Worm (Caenorhabditis elegans) whole organism, L4 larva: ENCODE results near the gene C32D5.12.

Experiments used
- D1046.2 ChIP-seq: fragments of 200-800 bp; sonication (Bioruptor generic); IDR thresholded peaks from 2 replicates; pipeline ENCODE4 v1.3.6; 2022; ENCODE audit warnings: missing genetic modification characterization, missing compliant biosample characterization
- F10B5.3 ChIP-seq: sonication (generic microtip); optimal IDR thresholded peaks from 2 replicates; lab custom pipeline; 2016; ENCODE audit warnings: mild to moderate bottlenecking, missing genetic modification characterization, missing compliant biosample characterization
- F44E2.7 ChIP-seq: fragments of 200-800 bp; sonication (Bioruptor generic); IDR thresholded peaks from 2 replicates; pipeline ENCODE4 v2.1.2; 2022; ENCODE audit warnings: missing genetic modification characterization, missing compliant biosample characterization
- T20F7.1 ChIP-seq: fragments of 200-800 bp; sonication (Bioruptor generic); optimal IDR thresholded peaks from 2 replicates; lab custom pipeline; 2018; ENCODE audit warnings: mild to moderate bottlenecking, missing genetic modification characterization, missing compliant biosample characterization
- Y105C5A.15 ChIP-seq: fragments of 200-800 bp; sonication (Bioruptor generic); IDR thresholded peaks from 2 replicates; pipeline ENCODE4 v1.3.6; 2022; ENCODE audit warnings: missing genetic modification characterization, missing compliant biosample characterization
- Y48G9A.11 ChIP-seq: fragments of 200-800 bp; sonication (Bioruptor generic); IDR thresholded peaks from 2 replicates; pipeline ENCODE4 v1.3.6; 2022; ENCODE audit warnings: missing genetic modification reagents, missing genetic modification characterization, missing compliant biosample characterization
- ZK337.2 ChIP-seq: fragments of 200-800 bp; sonication (Bioruptor generic); IDR thresholded peaks from 2 replicates; pipeline ENCODE4 v1.3.6; 2022; ENCODE audit warnings: missing genetic modification reagents, missing genetic modification characterization, missing compliant biosample characterization
- aly-2 ChIP-seq: sonication (generic microtip); optimal IDR thresholded peaks from 2 replicates; lab custom pipeline; 2018; ENCODE audit warnings: missing biosample characterization, missing genetic modification characterization
- ama-1 ChIP-seq: fragments of 150-350 bp; optimal IDR thresholded peaks from 2 replicates; lab custom pipeline; 2014; ENCODE audit warnings: inconsistent platforms, mixed read lengths
- arid-1 ChIP-seq: fragments of 200-800 bp; sonication (Bioruptor generic); conservative IDR thresholded peaks from 2 replicates; pipeline ENCODE4 v1.3.6; 2022; ENCODE audit warnings: missing genetic modification reagents, missing genetic modification characterization, missing compliant biosample characterization
- attf-4 ChIP-seq: sonication (generic microtip); optimal IDR thresholded peaks from 3 replicates; lab custom pipeline; 2017; ENCODE audit warnings: missing biosample characterization, missing genetic modification characterization
- ceh-28 ChIP-seq: fragments of 150-350 bp; optimal IDR thresholded peaks from 2 replicates; lab custom pipeline; 2014; ENCODE audit warnings: missing biosample characterization, missing genetic modification reagents, missing genetic modification characterization
- ceh-32 ChIP-seq: sonication (generic microtip); optimal IDR thresholded peaks from 2 replicates; lab custom pipeline; 2016; ENCODE audit warnings: mild to moderate bottlenecking, missing genetic modification characterization, missing compliant biosample characterization; ENCODE audit not compliant: poor library complexity
- ctbp-1 ChIP-seq: fragments of 200-800 bp; sonication (Bioruptor generic); IDR thresholded peaks from 2 replicates; pipeline ENCODE4 v1.3.6; 2022; ENCODE audit warnings: missing genetic modification reagents, missing genetic modification characterization, missing compliant biosample characterization
- daf-16 ChIP-seq, 3 experiments: sonication (generic microtip); optimal IDR thresholded peaks; 2 replicates each; lab custom pipeline; 2016 to 2017; ENCODE audit warnings: missing genetic modification characterization in 3 of 3, missing genetic modification reagents in 3 of 3, mild to moderate bottlenecking in 2 of 3, missing compliant biosample characterization in 2 of 3, missing biosample characterization in 1 of 3, moderate library complexity in 1 of 3
- daf-19 ChIP-seq: fragments of 200-800 bp; sonication (Bioruptor generic); conservative IDR thresholded peaks from 2 replicates; pipeline ENCODE4 v1.3.6; 2022; ENCODE audit warnings: missing genetic modification characterization, missing compliant biosample characterization
- dpl-1 ChIP-seq: fragments of 150-350 bp; optimal IDR thresholded peaks from 2 replicates; lab custom pipeline; 2014; ENCODE audit warnings: missing biosample characterization, missing genetic modification reagents, missing genetic modification characterization
- duxl-1 ChIP-seq: sonication (generic microtip); optimal IDR thresholded peaks from 2 replicates; lab custom pipeline; 2016; ENCODE audit warnings: mild to moderate bottlenecking, missing genetic modification characterization, moderate library complexity, missing compliant biosample characterization; ENCODE audit not compliant: poor library complexity
- dve-1 ChIP-seq: sonication (generic microtip); optimal IDR thresholded peaks from 2 replicates; lab custom pipeline; 2017; ENCODE audit warnings: antibody characterized with exemption, mild to moderate bottlenecking, missing genetic modification characterization, missing compliant biosample characterization; ENCODE audit not compliant: insufficient read depth
- fkh-10 ChIP-seq: fragments of 150-350 bp; optimal IDR thresholded peaks from 2 replicates; lab custom pipeline; 2014; ENCODE audit warnings: missing biosample characterization, missing genetic modification reagents, missing genetic modification characterization
- fos-1 ChIP-seq: fragments of 150-350 bp; optimal IDR thresholded peaks from 2 replicates; lab custom pipeline; 2014; ENCODE audit warnings: missing biosample characterization, missing genetic modification characterization
- gei-8 ChIP-seq: fragments of 200-800 bp; sonication (Bioruptor generic); optimal IDR thresholded peaks from 2 replicates; lab custom pipeline; 2018; ENCODE audit warnings: mild to moderate bottlenecking, missing genetic modification characterization, missing compliant biosample characterization
- hmg-1.1 ChIP-seq: fragments of 200-800 bp; sonication (Bioruptor generic); IDR thresholded peaks from 2 replicates; pipeline ENCODE4 v1.3.6; 2022; ENCODE audit warnings: missing genetic modification reagents, missing genetic modification characterization, missing compliant biosample characterization
- lim-7 ChIP-seq: fragments of 200-800 bp; sonication (Bioruptor generic); IDR thresholded peaks from 2 replicates; pipeline ENCODE4 v1.3.6; 2022; ENCODE audit warnings: missing genetic modification characterization, missing compliant biosample characterization
- lin-1 ChIP-seq: fragments of 200-800 bp; sonication (Bioruptor generic); IDR thresholded peaks from 2 replicates; pipeline ENCODE4 v1.3.6; 2022; ENCODE audit warnings: missing genetic modification reagents, missing genetic modification characterization, missing compliant biosample characterization
- lin-13 ChIP-seq: fragments of 150-350 bp; optimal IDR thresholded peaks from 2 replicates; lab custom pipeline; 2014; ENCODE audit warnings: missing biosample characterization, missing genetic modification reagents, missing genetic modification characterization
- lin-38 ChIP-seq: fragments of 200-800 bp; sonication (Bioruptor generic); IDR thresholded peaks from 2 replicates; pipeline ENCODE4 v1.3.6; 2022; ENCODE audit warnings: missing genetic modification reagents, missing genetic modification characterization, missing compliant biosample characterization
- lin-39 ChIP-seq: fragments of 150-350 bp; optimal IDR thresholded peaks from 2 replicates; lab custom pipeline; 2014; ENCODE audit warnings: missing biosample characterization, missing genetic modification reagents, missing genetic modification characterization
- lsy-2 ChIP-seq, 2 experiments: fragments of 150-350 bp in 1 of 2; sonication (generic microtip) in 1 of 2; optimal IDR thresholded peaks; 2 replicates each; lab custom pipeline; 2014 to 2017; ENCODE audit warnings: missing biosample characterization in 2 of 2, missing genetic modification characterization in 2 of 2
- mdl-1 ChIP-seq, 2 experiments: fragments of 150-350 bp in 1 of 2; sonication (generic microtip) in 1 of 2; optimal IDR thresholded peaks; 2 replicates each; lab custom pipeline; 2014 to 2017; ENCODE audit warnings: missing biosample characterization in 2 of 2, missing genetic modification characterization in 2 of 2
- mdt-29 ChIP-seq: fragments of 200-800 bp; sonication (Bioruptor generic); IDR thresholded peaks from 2 replicates; pipeline ENCODE4 v1.3.6; 2022; ENCODE audit warnings: missing genetic modification reagents, missing genetic modification characterization, missing compliant biosample characterization
- mep-1 ChIP-seq: fragments of 150-350 bp; sonication (generic microtip); optimal IDR thresholded peaks from 3 replicates; lab custom pipeline; 2014; ENCODE audit warnings: missing biosample characterization, missing genetic modification characterization
- mes-2 ChIP-seq: sonication (generic microtip); optimal IDR thresholded peaks from 2 replicates; lab custom pipeline; 2016; ENCODE audit warnings: missing genotype, mild to moderate bottlenecking, missing genetic modification characterization, missing compliant biosample characterization; ENCODE audit not compliant: poor library complexity, severe bottlenecking
- mxl-3 ChIP-seq: fragments of 200-800 bp; sonication (Bioruptor generic); optimal IDR thresholded peaks from 2 replicates; lab custom pipeline; 2018; ENCODE audit warnings: mild to moderate bottlenecking, missing genetic modification characterization, missing compliant biosample characterization
- nhr-10 ChIP-seq: fragments of 150-350 bp; optimal IDR thresholded peaks from 2 replicates; lab custom pipeline; 2014; ENCODE audit warnings: missing biosample characterization, missing genetic modification characterization
- nhr-11 ChIP-seq: fragments of 150-350 bp; optimal IDR thresholded peaks from 2 replicates; lab custom pipeline; 2014; ENCODE audit warnings: missing biosample characterization, missing genetic modification characterization
- nhr-25 ChIP-seq: sonication (generic microtip); optimal IDR thresholded peaks from 2 replicates; lab custom pipeline; 2017; ENCODE audit warnings: missing genetic modification characterization, mild to moderate bottlenecking, missing compliant biosample characterization, antibody characterized with exemption, moderate library complexity, borderline replicate concordance; ENCODE audit not compliant: insufficient read depth
- nhr-28 ChIP-seq: fragments of 150-350 bp; optimal IDR thresholded peaks from 2 replicates; lab custom pipeline; 2014; ENCODE audit warnings: missing biosample characterization, missing genetic modification characterization
- nhr-48 ChIP-seq: sonication (generic microtip); optimal IDR thresholded peaks from 2 replicates; lab custom pipeline; 2016; ENCODE audit warnings: mild to moderate bottlenecking, missing genetic modification characterization, missing compliant biosample characterization
- php-3 ChIP-seq: fragments of 200-800 bp; sonication (Bioruptor generic); IDR thresholded peaks from 2 replicates; pipeline ENCODE4 v1.3.6; 2022; ENCODE audit warnings: missing genetic modification reagents, missing genetic modification characterization, missing compliant biosample characterization
- pqm-1 ChIP-seq: sonication (generic microtip); optimal IDR thresholded peaks from 2 replicates; lab custom pipeline; 2017; ENCODE audit warnings: missing biosample characterization, missing genetic modification characterization
- rbr-2 ChIP-seq: sonication (generic microtip); optimal IDR thresholded peaks from 2 replicates; lab custom pipeline; 2016; ENCODE audit warnings: missing genotype, missing genetic modification characterization, missing compliant biosample characterization
- saeg-2 ChIP-seq: fragments of 200-800 bp; sonication (Bioruptor generic); IDR thresholded peaks from 2 replicates; pipeline ENCODE4 v1.3.6; 2022; ENCODE audit warnings: missing genetic modification reagents, missing genetic modification characterization, missing compliant biosample characterization
- set-16 ChIP-seq: fragments of 200-800 bp; sonication (Bioruptor generic); IDR thresholded peaks from 2 replicates; pipeline ENCODE4 v1.3.6; 2022; ENCODE audit warnings: missing genetic modification reagents, missing genetic modification characterization, missing compliant biosample characterization
- skn-1 ChIP-seq: fragments of 150-350 bp; optimal IDR thresholded peaks from 2 replicates; lab custom pipeline; 2014; ENCODE audit warnings: missing biosample characterization, missing genetic modification characterization
- spr-1 ChIP-seq: sonication (generic microtip); optimal IDR thresholded peaks from 2 replicates; lab custom pipeline; 2016; ENCODE audit warnings: mild to moderate bottlenecking, missing genetic modification characterization, missing compliant biosample characterization
- tag-97 ChIP-seq: fragments of 200-800 bp; sonication (Bioruptor generic); IDR thresholded peaks from 2 replicates; pipeline ENCODE4 v1.3.6; 2022; ENCODE audit warnings: missing genetic modification characterization, missing compliant biosample characterization
- tra-1 ChIP-seq: fragments of 200-800 bp; sonication (Bioruptor generic); IDR thresholded peaks from 2 replicates; pipeline ENCODE4 v1.3.6; 2022; ENCODE audit warnings: missing genetic modification reagents, missing genetic modification characterization, missing compliant biosample characterization
- vab-7 ChIP-seq: fragments of 200-800 bp; sonication (Bioruptor generic); IDR thresholded peaks from 2 replicates; pipeline ENCODE4 v1.3.6; 2022; ENCODE audit warnings: missing genetic modification reagents, missing genetic modification characterization, missing compliant biosample characterization
- zfp-2 ChIP-seq: sonication (generic microtip); optimal IDR thresholded peaks from 2 replicates; lab custom pipeline; 2016; ENCODE audit warnings: mild to moderate bottlenecking, missing genetic modification characterization, missing compliant biosample characterization
- zip-11 ChIP-seq: fragments of 200-800 bp; sonication (Bioruptor generic); IDR thresholded peaks from 2 replicates; pipeline ENCODE4 v1.3.6; 2022; ENCODE audit warnings: missing genetic modification characterization, missing compliant biosample characterization

C32D5.12 gene

DNA sequence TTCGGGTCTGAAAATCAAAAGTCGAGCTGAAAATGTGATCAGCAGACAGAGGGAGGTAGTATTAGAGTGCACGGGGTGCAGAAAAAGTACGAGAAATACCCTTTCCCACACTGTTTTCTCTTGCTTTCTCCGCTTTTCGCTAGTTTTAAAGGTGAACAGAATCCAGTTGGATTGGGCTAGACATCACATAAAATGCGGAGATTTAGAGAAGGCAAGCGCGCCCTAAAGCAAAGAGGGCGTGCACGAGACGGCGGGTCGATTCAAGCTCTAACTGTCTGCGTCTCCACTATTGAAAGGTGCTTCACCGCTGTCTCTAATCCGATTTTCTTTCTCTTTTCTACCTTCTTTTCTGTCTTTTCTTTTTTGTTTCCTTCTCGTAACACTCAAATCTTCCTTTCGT is 11.3 kb upstream of the C32D5.12 start (continued):
- peak; percentile 73 for TF ChIP-seq rbr-2 (tag; lab: Kevin White, UChicago)
- TF ChIP-seq mdt-29: no peak
- TF ChIP-seq F10B5.3 (tag; lab: Kevin White, UChicago): no peak
- peak; percentile 69; the same call in 1 of the 2 replicates for TF ChIP-seq ctbp-1 (GFP tag; lab: Robert Waterston, UW)
- TF ChIP-seq T20F7.1: peak; percentile 44
- TF ChIP-seq Y48G9A.11 (GFP tag; lab: Robert Waterston, UW): no peak
- TF ChIP-seq duxl-1 (tag; lab: Kevin White, UChicago): no peak
- TF ChIP-seq ceh-32 (tag; lab: Kevin White, UChicago): no peak
- TF ChIP-seq set-16 (GFP tag; lab: Robert Waterston, UW): peak; percentile 54
- TF ChIP-seq vab-7 (GFP tag; lab: Robert Waterston, UW): no peak
- no peak for TF ChIP-seq fos-1 (tag; lab: Kevin White, UChicago)
- no peak for TF ChIP-seq gei-8 (GFP tag; lab: Kevin White, UChicago)
- 0 out of 2 replicates have a peak, but pooled peaks have one; percentile 38 for TF ChIP-seq D1046.2
- peak; percentile 94 for TF ChIP-seq lin-38 (GFP tag; lab: Robert Waterston, UW)
- TF ChIP-seq nhr-28 (tag; lab: Kevin White, UChicago): peak; percentile 86
- TF ChIP-seq php-3 (GFP tag; lab: Robert Waterston, UW): no peak
- no peak for TF ChIP-seq lin-39
- TF ChIP-seq aly-2 (tag; lab: Kevin White, UChicago): no peak
- no peak for TF ChIP-seq daf-16 (GFP tag; optimal IDR thresholded peaks at IDR 0.05; lab: Kevin White, UChicago)
- peak; percentile 37 for TF ChIP-seq daf-16 (tag; optimal IDR thresholded peaks at IDR 0.05; lab: Kevin White, UChicago)
- TF ChIP-seq hmg-1.1: peak; percentile 88
- TF ChIP-seq dpl-1 (GFP tag; lab: Kevin White, UChicago): peak; percentile 71
- TF ChIP-seq lim-7 (GFP tag; lab: Robert Waterston, UW): no peak
- TF ChIP-seq mes-2 (tag; lab: Kevin White, UChicago): peak; percentile 75
- TF ChIP-seq mep-1 (tag; lab: Kevin White, UChicago): peak; percentile 83
- peak; percentile 53 for TF ChIP-seq nhr-25 (tag; lab: Kevin White, UChicago)
- TF ChIP-seq spr-1: no peak
- TF ChIP-seq lsy-2 (tag; optimal IDR thresholded peaks at IDR 0.05; lab: Kevin White, UChicago): peak; percentile 69 to 88
- TF ChIP-seq ama-1: no peak
- no peak for TF ChIP-seq zip-11 (GFP tag; lab: Robert Waterston, UW)
- peak; percentile 62; the same call in 1 of the 2 replicates for TF ChIP-seq daf-19 (GFP tag; lab: Robert Waterston, UW)
- TF ChIP-seq arid-1: peak; percentile 71
- TF ChIP-seq nhr-48 (tag; lab: Kevin White, UChicago): peak; percentile 83
- peak; percentile 90 to 95 for TF ChIP-seq mdl-1 (tag; optimal IDR thresholded peaks at IDR 0.05; lab: Kevin White, UChicago)
- peak; percentile 48 for TF ChIP-seq fkh-10
- peak; percentile 78 for TF ChIP-seq nhr-11 (tag; lab: Kevin White, UChicago)
- TF ChIP-seq saeg-2 (GFP tag; lab: Robert Waterston, UW): no peak
- 0 out of 2 replicates have a peak, but pooled peaks have one; percentile 59 for TF ChIP-seq tra-1 (GFP tag; lab: Robert Waterston, UW)
- TF ChIP-seq tag-97: no peak
- TF ChIP-seq lin-13 (GFP tag; lab: Kevin White, UChicago): peak; percentile 79
- peak; percentile 31 for TF ChIP-seq attf-4
- TF ChIP-seq ceh-28 (tag; lab: Kevin White, UChicago): peak; percentile 16
- no peak for TF ChIP-seq skn-1 (tag; lab: Kevin White, UChicago)
- no peak for TF ChIP-seq F44E2.7 (GFP tag; lab: Robert Waterston, UW)
- peak; percentile 91 for TF ChIP-seq dve-1 (tag; lab: Kevin White, UChicago)
- no peak for TF ChIP-seq zfp-2
- TF ChIP-seq nhr-10: no peak
- TF ChIP-seq lin-1 (GFP tag; lab: Robert Waterston, UW): peak; percentile 78
- TF ChIP-seq mxl-3: peak; percentile 76
- no peak for TF ChIP-seq ZK337.2 (GFP tag; lab: Robert Waterston, UW)
- peak; percentile 24 for TF ChIP-seq pqm-1
- no peak for TF ChIP-seq Y105C5A.15
